Fruit fly (Drosophila melanogaster): ENCODE measurements around the gene CG12659.

CG12659 gene

DNA sequence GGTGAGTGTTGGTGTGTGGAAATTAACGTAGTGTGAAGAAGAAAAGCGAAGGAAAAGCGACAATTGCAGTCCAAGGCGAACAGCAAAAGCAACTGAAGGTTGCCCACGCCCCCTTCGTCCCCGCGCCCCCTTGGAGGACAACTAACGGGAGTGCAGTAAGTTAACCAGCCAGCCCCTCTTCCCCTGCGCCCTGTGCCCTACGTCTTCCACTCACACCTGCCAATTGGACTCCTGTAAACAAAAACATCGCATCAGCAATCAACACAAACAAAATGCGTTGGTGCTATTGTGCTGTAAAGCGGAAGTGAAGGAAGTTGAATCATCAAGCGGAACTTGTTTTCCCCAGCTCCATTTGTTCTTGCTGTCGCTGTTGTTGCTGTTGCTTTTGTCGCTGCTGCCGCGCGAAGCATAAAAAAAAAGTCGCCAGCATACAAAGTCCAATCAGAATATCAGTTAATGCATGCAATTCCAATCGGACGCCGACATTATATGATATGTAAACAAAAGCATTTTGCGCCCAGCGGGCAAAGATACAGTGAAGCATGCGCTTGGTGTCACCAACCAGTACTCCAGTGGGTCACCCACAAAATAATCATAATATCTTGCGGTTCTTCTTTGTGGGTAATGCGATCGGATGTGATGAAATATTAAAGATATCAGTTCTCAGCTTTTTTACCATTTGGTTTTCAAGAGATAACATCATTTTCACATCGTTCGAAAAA, 1.1 kb upstream of the CG12659 start:
- peak; percentile 40 for TF ChIP-seq CG8159 (tag; optimal IDR thresholded peaks at IDR 0.05)
- 0 out of 2 replicates have a peak, but pooled peaks have one; percentile 34 for TF ChIP-seq Ets98B (GFP tag; IDR thresholded peaks at IDR 0.05)
- TF ChIP-seq Snoo (tag; optimal IDR thresholded peaks at IDR 0.05), result no peak
- peak; percentile 74 for TF ChIP-seq CG4496 (GFP tag; IDR thresholded peaks at IDR 0.05)
- TF ChIP-seq CG32121 (GFP tag; IDR thresholded peaks at IDR 0.05), result 0 out of 2 replicates have a peak, but pooled peaks have one; percentile 12
- TF ChIP-seq CG13204 (GFP tag; optimal IDR thresholded peaks at IDR 0.05), result peak; percentile 84
- TF ChIP-seq CG8301 (tag; optimal IDR thresholded peaks at IDR 0.05), result peak; percentile 51
- TF ChIP-seq Pif1B (GFP tag; optimal IDR thresholded peaks at IDR 0.05), result peak; percentile 51
- no peak for TF ChIP-seq CG9948 (tag; optimal IDR thresholded peaks at IDR 0.05)
- TF ChIP-seq CG14655 (GFP tag; optimal IDR thresholded peaks at IDR 0.05), result no peak
- TF ChIP-seq CG10348 (GFP tag; IDR thresholded peaks at IDR 0.05), result no peak
- no peak for TF ChIP-seq D1 (tag; optimal IDR thresholded peaks at IDR 0.05)
- TF ChIP-seq fd96Ca (GFP tag; IDR thresholded peaks at IDR 0.05), result no peak
- peak; percentile 86 for TF ChIP-seq gl (tag; optimal IDR thresholded peaks at IDR 0.05)
- peak; percentile 40 for TF ChIP-seq EcR (GFP tag; optimal IDR thresholded peaks at IDR 0.05)
- no peak for TF ChIP-seq rn (GFP tag; IDR thresholded peaks at IDR 0.05)
- TF ChIP-seq CG15710 (tag; optimal IDR thresholded peaks at IDR 0.05), result peak; percentile 43
- peak; percentile 50 for TF ChIP-seq CG34367 (tag; optimal IDR thresholded peaks at IDR 0.05)
- no peak for TF ChIP-seq CG12605 (GFP tag; IDR thresholded peaks at IDR 0.05)
- peak; percentile 32 for TF ChIP-seq CG17806 (tag; optimal IDR thresholded peaks at IDR 0.05)
- no peak for TF ChIP-seq Pif1A (GFP tag; optimal IDR thresholded peaks at IDR 0.05)

DNA sequence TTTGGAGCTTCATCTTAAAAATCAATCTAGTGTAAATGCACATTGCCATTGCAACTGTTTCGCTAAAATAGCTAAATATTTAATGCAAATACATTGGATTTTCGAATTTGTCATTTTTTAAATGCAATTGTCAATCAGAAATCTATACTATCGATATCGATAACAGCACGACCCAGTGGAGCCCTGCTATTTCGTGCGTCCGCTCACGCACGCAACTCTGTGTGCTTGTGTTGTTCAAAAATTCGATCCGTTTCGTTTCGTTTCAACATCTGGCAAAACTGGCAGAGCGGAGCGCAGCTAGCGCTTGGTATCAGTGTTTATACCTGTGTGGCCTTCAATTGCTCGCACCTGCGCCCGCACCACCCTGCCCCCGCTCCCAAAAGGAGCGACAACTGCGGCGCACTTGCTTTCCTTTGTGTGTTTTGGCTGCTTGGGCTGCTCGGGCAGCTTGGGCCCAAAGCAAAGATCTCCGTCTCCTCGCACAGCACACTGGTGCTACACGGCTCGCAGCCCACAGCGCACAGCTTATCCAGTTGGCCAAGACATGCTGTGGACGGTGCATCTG, 2.8 kb downstream of the CG12659 start, which contains the start of gene CG12081:
TSS of gene CG12081 (plus strand) at position 205 of the 565 bp plus-strand sequence.
- no peak for TF ChIP-seq fd96Ca (GFP tag; IDR thresholded peaks at IDR 0.05)
- 0 out of 3 replicates have a peak, but pooled peaks have one; percentile 21 for TF ChIP-seq CG4496 (GFP tag; IDR thresholded peaks at IDR 0.05)
- no peak for TF ChIP-seq CG34367 (tag; optimal IDR thresholded peaks at IDR 0.05)

DNA sequence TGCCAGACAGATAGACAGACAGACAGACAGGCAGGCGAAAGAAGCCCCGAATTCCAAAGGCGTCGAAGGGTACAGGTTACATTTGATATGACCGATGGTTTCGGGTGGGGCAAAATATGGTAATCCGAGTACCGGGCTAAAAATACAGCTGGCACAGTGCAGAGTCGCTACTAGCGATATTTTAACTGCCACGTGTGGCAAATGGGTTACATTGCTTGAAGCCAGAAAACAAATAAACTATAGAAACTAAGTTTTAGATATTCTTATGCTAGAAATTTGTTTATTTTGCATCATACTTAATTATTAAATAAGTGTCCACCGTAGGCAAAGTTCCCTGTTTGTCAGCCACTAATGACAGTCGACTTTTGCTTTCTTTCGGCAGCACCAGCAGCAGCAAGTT, 8.4 kb downstream of the CG12659 start:
- no peak for TF ChIP-seq gl (tag; optimal IDR thresholded peaks at IDR 0.05)
- TF ChIP-seq CG32121 (GFP tag; IDR thresholded peaks at IDR 0.05), result no peak
- no peak for TF ChIP-seq Snoo (tag; optimal IDR thresholded peaks at IDR 0.05)
- no peak for TF ChIP-seq rn (GFP tag; IDR thresholded peaks at IDR 0.05)
- no peak for TF ChIP-seq Pif1A (GFP tag; optimal IDR thresholded peaks at IDR 0.05)
- no peak for TF ChIP-seq D1 (tag; optimal IDR thresholded peaks at IDR 0.05)
- no peak for TF ChIP-seq fd96Ca (GFP tag; IDR thresholded peaks at IDR 0.05)
- no peak for TF ChIP-seq CG14655 (GFP tag; optimal IDR thresholded peaks at IDR 0.05)
- no peak for TF ChIP-seq EcR (GFP tag; optimal IDR thresholded peaks at IDR 0.05)
- TF ChIP-seq CG8301 (tag; optimal IDR thresholded peaks at IDR 0.05), result no peak
- TF ChIP-seq Pif1B (GFP tag; optimal IDR thresholded peaks at IDR 0.05), result no peak

DNA sequence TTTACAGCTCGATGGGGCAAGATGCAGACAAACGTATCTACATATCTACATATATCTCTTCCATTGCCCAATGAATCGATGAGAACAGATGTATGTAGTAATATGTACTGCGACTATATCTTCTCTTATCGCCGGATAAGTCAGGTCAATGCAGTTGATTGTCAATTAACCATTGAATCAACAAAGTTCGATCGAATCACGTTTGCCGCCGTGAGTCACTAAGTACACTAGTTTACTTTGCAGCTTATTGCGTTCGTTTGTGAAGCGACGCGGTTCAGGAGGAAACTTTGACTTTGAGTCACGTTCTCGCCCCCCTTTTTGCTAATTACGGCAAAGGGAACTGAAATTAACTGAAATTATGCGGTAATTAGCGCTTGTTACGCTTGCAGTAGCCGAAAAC, 10.7 kb downstream of the CG12659 start:
- TF ChIP-seq gl (tag; optimal IDR thresholded peaks at IDR 0.05), result peak; percentile 57
- peak; percentile 38 for TF ChIP-seq EcR (GFP tag; optimal IDR thresholded peaks at IDR 0.05)
- TF ChIP-seq CG15710 (tag; optimal IDR thresholded peaks at IDR 0.05), result no peak
- no peak for TF ChIP-seq CG12605 (GFP tag; IDR thresholded peaks at IDR 0.05)
- peak; percentile 16 for TF ChIP-seq CG13204 (GFP tag; optimal IDR thresholded peaks at IDR 0.05)

DNA sequence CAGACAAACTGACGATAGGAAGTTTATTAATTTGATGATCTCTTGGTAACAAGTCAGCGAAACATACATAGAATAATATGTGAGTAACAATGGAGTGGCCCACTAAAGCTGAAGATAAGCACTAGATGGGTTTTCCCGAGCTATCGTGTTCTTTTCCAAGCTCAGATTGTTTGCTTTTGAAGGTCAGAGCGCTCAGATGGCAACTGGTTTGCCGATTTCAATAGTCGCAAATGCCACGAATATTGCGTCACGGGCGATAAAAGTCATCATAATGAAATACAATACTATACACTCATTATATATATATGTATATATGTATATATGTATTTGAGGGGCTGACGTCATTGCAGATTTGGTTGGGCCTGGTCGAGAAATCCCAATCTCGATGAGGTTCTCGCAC, 11.7 kb downstream of the CG12659 start:
- TF ChIP-seq Snoo (tag; optimal IDR thresholded peaks at IDR 0.05) (no peak), CG8159 (tag; optimal IDR thresholded peaks at IDR 0.05) (no peak), CG17806 (tag; optimal IDR thresholded peaks at IDR 0.05) (no peak), D1 (tag; optimal IDR thresholded peaks at IDR 0.05) (no peak), CG12605 (GFP tag; IDR thresholded peaks at IDR 0.05) (no peak), Ets98B (GFP tag; IDR thresholded peaks at IDR 0.05) (no peak), gl (tag; optimal IDR thresholded peaks at IDR 0.05) (no peak), CG32121 (GFP tag; IDR thresholded peaks at IDR 0.05) (no peak), Pif1A (GFP tag; optimal IDR thresholded peaks at IDR 0.05) (no peak), Pif1B (GFP tag; optimal IDR thresholded peaks at IDR 0.05) (no peak), EcR (GFP tag; optimal IDR thresholded peaks at IDR 0.05) (no peak), fd96Ca (GFP tag; IDR thresholded peaks at IDR 0.05) (no peak), CG10348 (GFP tag; IDR thresholded peaks at IDR 0.05) (no peak), CG14655 (GFP tag; optimal IDR thresholded peaks at IDR 0.05) (no peak), rn (GFP tag; IDR thresholded peaks at IDR 0.05) (no peak), CG9948 (tag; optimal IDR thresholded peaks at IDR 0.05) (no peak), CG8301 (tag; optimal IDR thresholded peaks at IDR 0.05) (no peak), CG13204 (GFP tag; optimal IDR thresholded peaks at IDR 0.05) (no peak), CG15710 (tag; optimal IDR thresholded peaks at IDR 0.05) (no peak)

DNA sequence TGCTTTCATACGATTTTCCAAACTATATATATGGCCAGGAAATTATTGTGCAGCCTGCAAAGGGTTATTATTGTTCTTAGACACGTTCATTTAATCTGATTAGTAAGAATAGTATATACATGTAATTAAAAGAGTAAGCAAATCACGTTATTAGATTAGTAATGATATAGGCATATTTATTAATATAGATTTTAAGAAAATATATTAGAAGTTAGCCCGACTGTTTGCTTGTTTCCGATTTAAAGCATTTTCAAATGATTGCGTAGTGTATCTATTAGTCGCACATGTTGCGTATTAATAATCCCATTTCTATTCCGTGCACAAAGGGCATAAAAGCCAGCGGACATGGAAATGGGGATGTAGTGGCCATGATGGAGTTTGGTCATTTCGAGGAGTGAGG, 12.4 kb downstream of the CG12659 start:
- TF ChIP-seq CG32121 (GFP tag; IDR thresholded peaks at IDR 0.05) (no peak), D1 (tag; optimal IDR thresholded peaks at IDR 0.05) (no peak), CG9948 (tag; optimal IDR thresholded peaks at IDR 0.05) (no peak)
